Fruit fly (Drosophila melanogaster): ENCODE data around the gene CG5866.
A peak's percentile ranks its signal among the peaks of the same experiment; 100 is the strongest.

Gene CG5866

DNA sequence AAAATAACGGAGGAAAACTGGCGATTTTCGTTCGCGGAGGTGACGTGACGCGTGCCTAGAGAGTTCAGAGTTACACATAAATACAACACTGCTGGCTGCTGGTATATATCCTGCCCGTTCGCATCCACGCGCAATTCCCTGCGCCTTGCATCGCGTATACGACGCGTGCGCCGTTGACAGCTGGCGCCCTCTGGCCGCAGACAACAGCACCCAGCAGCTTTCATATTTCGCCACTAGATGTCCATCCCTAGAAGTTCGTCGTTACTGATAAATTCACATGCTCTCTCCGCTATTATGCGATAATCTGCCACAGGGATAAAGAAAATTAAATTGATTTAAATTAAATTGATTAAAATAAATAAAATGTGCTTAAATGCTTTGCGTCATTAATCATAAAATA, 13.1 kb upstream of the CG5866 start, which contains the start of gene Sur-8 (continued):
- no peak for TF ChIP-seq lola (GFP tag; optimal IDR thresholded peaks at IDR 0.05)
- TF ChIP-seq unc-4 (GFP tag; IDR thresholded peaks at IDR 0.05; ENCODE audit: partially characterized antibody), result 0 out of 2 replicates have a peak, but pooled peaks have one; percentile 20
- TF ChIP-seq YL-1 (GFP tag; optimal IDR thresholded peaks at IDR 0.05), result peak; percentile 2
- peak; percentile 52 for TF ChIP-seq NC2β (GFP tag; optimal IDR thresholded peaks at IDR 0.05)
- peak; percentile 21; the same call in 1 of the 2 replicates for TF ChIP-seq Scr (GFP tag; IDR thresholded peaks at IDR 0.05; ENCODE audit: partially characterized antibody)
- TF ChIP-seq Lhr (GFP tag; optimal IDR thresholded peaks at IDR 0.05), result peak; percentile 32
- peak; percentile 95 for TF ChIP-seq CG32532 (GFP tag; IDR thresholded peaks at IDR 0.05)
- peak; percentile 76 for TF ChIP-seq lmd (GFP tag; IDR thresholded peaks at IDR 0.05)
- peak; percentile 63 for TF ChIP-seq Hr3 (GFP tag; optimal IDR thresholded peaks at IDR 0.05)
- peak; percentile 39; the same call in 1 of the 2 replicates for TF ChIP-seq stc (GFP tag; IDR thresholded peaks at IDR 0.05)
- TF ChIP-seq ewg (GFP tag; optimal IDR thresholded peaks at IDR 0.05), result peak; percentile 99
- TF ChIP-seq gro (GFP tag; optimal IDR thresholded peaks at IDR 0.05), result no peak
- TF ChIP-seq Dad (GFP tag; optimal IDR thresholded peaks at IDR 0.05), result peak; percentile 10
- peak; percentile 60 for TF ChIP-seq Atf6 (GFP tag; IDR thresholded peaks at IDR 0.05)
- peak; percentile 47; the same call in 1 of the 2 replicates for TF ChIP-seq CG31224 (GFP tag; IDR thresholded peaks at IDR 0.05)
- peak; percentile 53 for TF ChIP-seq CG8089 (GFP tag; optimal IDR thresholded peaks at IDR 0.05)
- no peak for TF ChIP-seq jing (GFP tag; optimal IDR thresholded peaks at IDR 0.05)
- TF ChIP-seq CG10267 (tag; optimal IDR thresholded peaks at IDR 0.05), result peak; percentile 24
- TF ChIP-seq CG16779 (GFP tag; IDR thresholded peaks at IDR 0.05), result peak; percentile 82
- peak; percentile 25 for TF ChIP-seq BtbVII (GFP tag; optimal IDR thresholded peaks at IDR 0.05)
- peak; percentile 42 for TF ChIP-seq NC2α (GFP tag; optimal IDR thresholded peaks at IDR 0.05)
- peak; percentile 71 for TF ChIP-seq HHEX (GFP tag; optimal IDR thresholded peaks at IDR 0.05)
- TF ChIP-seq Opbp (GFP tag; IDR thresholded peaks at IDR 0.05; ENCODE audit: partially characterized antibody), result peak; percentile 50; the same call in 2 of the 3 replicates
- peak; percentile 70 for TF ChIP-seq Antp (GFP tag; optimal IDR thresholded peaks at IDR 0.05)
- TF ChIP-seq CG6854 (GFP tag; optimal IDR thresholded peaks at IDR 0.05), result peak; percentile 1
- TF ChIP-seq zen (tag; optimal IDR thresholded peaks at IDR 0.05), result peak; percentile 53
- no peak for TF ChIP-seq CG6254 (GFP tag; optimal IDR thresholded peaks at IDR 0.05)
- no peak for TF ChIP-seq kay (GFP tag; optimal IDR thresholded peaks at IDR 0.05)
- TF ChIP-seq sens (GFP tag), result peak; percentile 91
- no peak for TF ChIP-seq Spps (tag; optimal IDR thresholded peaks at IDR 0.05)
- peak; percentile 70 for TF ChIP-seq bab2 (GFP tag; optimal IDR thresholded peaks at IDR 0.05)
- TF ChIP-seq CG31365 (tag; optimal IDR thresholded peaks at IDR 0.05), result peak; percentile 11
- no peak for TF ChIP-seq oc (tag; optimal IDR thresholded peaks at IDR 0.05)
- TF ChIP-seq CG15696 (tag; optimal IDR thresholded peaks at IDR 0.05), result peak; percentile 34
- peak; percentile 47 for TF ChIP-seq CG18599 (GFP tag; optimal IDR thresholded peaks at IDR 0.05)
- peak; percentile 50; the same call in 1 of the 3 replicates for TF ChIP-seq Aef1 (GFP tag; IDR thresholded peaks at IDR 0.05)
- TF ChIP-seq CG3065 (GFP tag; optimal IDR thresholded peaks at IDR 0.05), result no peak
- TF ChIP-seq CG17612 (GFP tag; IDR thresholded peaks at IDR 0.05), result peak; percentile 32; the same call in 1 of the 2 replicates
- peak; percentile 32 for TF ChIP-seq CG4617 (GFP tag; optimal IDR thresholded peaks at IDR 0.05; ENCODE audit: borderline replicate concordance)
- no peak for TF ChIP-seq Hr78 (GFP tag; optimal IDR thresholded peaks at IDR 0.05)
- TF ChIP-seq CG14860 (GFP tag; IDR thresholded peaks at IDR 0.05; ENCODE audit: partially characterized antibody), result no peak
- TF ChIP-seq kni (GFP tag; optimal IDR thresholded peaks at IDR 0.05), result no peak
- TF ChIP-seq Asciz (GFP tag; optimal IDR thresholded peaks at IDR 0.05), result no peak
- TF ChIP-seq Vsx1 (GFP tag; optimal IDR thresholded peaks at IDR 0.05), result peak; percentile 3
- peak; percentile 55; the same call in 1 of the 2 replicates for TF ChIP-seq MBD-R2 (GFP tag; IDR thresholded peaks at IDR 0.05)
- TF ChIP-seq Sin3A (optimal IDR thresholded peaks at IDR 0.05), result no peak
- no peak for TF ChIP-seq CG4282 (GFP tag; optimal IDR thresholded peaks at IDR 0.05)
- peak; percentile 99 for TF ChIP-seq Med (GFP tag)
- no peak for TF ChIP-seq sd (tag; optimal IDR thresholded peaks at IDR 0.05)
- TF ChIP-seq Tbp (GFP tag; optimal IDR thresholded peaks at IDR 0.05), result no peak
